Fruit fly (Drosophila melanogaster): ENCODE measurements around the gene CG16812.

- TF ChIP-seq CG8301 (tag; optimal IDR thresholded peaks at IDR 0.05) (no peak), CG34367 (tag; optimal IDR thresholded peaks at IDR 0.05) (no peak), Pif1A (GFP tag; optimal IDR thresholded peaks at IDR 0.05) (no peak), D1 (tag; optimal IDR thresholded peaks at IDR 0.05) (no peak), fd96Ca (GFP tag; IDR thresholded peaks at IDR 0.05) (no peak), CG15710 (tag; optimal IDR thresholded peaks at IDR 0.05) (no peak), gl (tag; optimal IDR thresholded peaks at IDR 0.05) (no peak)
Observed at dm6 chr2L:13259643-13260042, 37.3 kb downstream of the CG16812 start, which contains the start of gene CG31730.
